Fruit fly (Drosophila melanogaster) whole organism, embryonic: ENCODE data around the gene CG17224.

Experiments used
- Abd-B ChIP-seq: fragments of 200-800 bp; sonication (Bioruptor generic); optimal IDR thresholded peaks from 2 replicates; lab custom pipeline; 2018; ENCODE audit warnings: missing biosample characterization, mild to moderate bottlenecking, missing genetic modification characterization, moderate library complexity
- B-H1 ChIP-seq: fragments of 200-800 bp; sonication (Bioruptor generic); IDR thresholded peaks from 3 replicates; pipeline ENCODE4 v1.3.6; 2022; ENCODE audit warnings: missing biosample characterization, missing genetic modification characterization
- CG10274 ChIP-seq: fragments of 200-800 bp; sonication (Bioruptor generic); optimal IDR thresholded peaks from 3 replicates; lab custom pipeline; 2017; ENCODE audit warnings: missing biosample characterization, mild to moderate bottlenecking, missing genetic modification characterization
- CG10979 ChIP-seq: fragments of 200-800 bp; sonication (Bioruptor generic); optimal IDR thresholded peaks from 2 replicates; lab custom pipeline; 2018; ENCODE audit warnings: missing biosample characterization, mild to moderate bottlenecking, missing genetic modification characterization, moderate library complexity
- CG1233 ChIP-seq: fragments of 200-800 bp; sonication (Bioruptor generic); optimal IDR thresholded peaks from 4 replicates; lab custom pipeline; 2018; ENCODE audit warnings: missing biosample characterization, mild to moderate bottlenecking, missing genetic modification characterization
- CG13775 ChIP-seq: fragments of 200-800 bp; sonication (Bioruptor generic); optimal IDR thresholded peaks from 3 replicates; lab custom pipeline; 2017; ENCODE audit warnings: missing biosample characterization, mild to moderate bottlenecking, missing genetic modification characterization
- CG1602 ChIP-seq: fragments of 200-800 bp; sonication (Bioruptor generic); optimal IDR thresholded peaks from 3 replicates; lab custom pipeline; 2016; ENCODE audit warnings: missing biosample characterization, missing genetic modification characterization
- CG17568 ChIP-seq: fragments of 200-800 bp; sonication (Bioruptor generic); optimal IDR thresholded peaks from 2 replicates; lab custom pipeline; 2018; ENCODE audit warnings: missing biosample characterization, mild to moderate bottlenecking, missing genetic modification characterization, moderate library complexity
- CG18011 ChIP-seq: fragments of 200-800 bp; sonication (Bioruptor generic); optimal IDR thresholded peaks from 2 replicates; lab custom pipeline; 2017; ENCODE audit warnings: missing biosample characterization, missing genetic modification characterization, mild to moderate bottlenecking, moderate library complexity, missing genotype
- CG1832 ChIP-seq: fragments of 200-800 bp; sonication (Bioruptor generic); optimal IDR thresholded peaks from 2 replicates; lab custom pipeline; 2017; ENCODE audit warnings: missing biosample characterization, mild to moderate bottlenecking, missing genetic modification characterization, inconsistent platforms
- CG2116 ChIP-seq: fragments of 200-800 bp; sonication (Bioruptor generic); optimal IDR thresholded peaks from 3 replicates; lab custom pipeline; 2018; ENCODE audit warnings: missing biosample characterization, mild to moderate bottlenecking, missing genetic modification characterization
- CG3065 ChIP-seq: fragments of 200-800 bp; sonication (Bioruptor generic); optimal IDR thresholded peaks from 2 replicates; lab custom pipeline; 2016; ENCODE audit warnings: missing biosample characterization, missing genetic modification characterization
- CG31441 ChIP-seq: fragments of 200-800 bp; sonication (Bioruptor generic); IDR thresholded peaks from 2 replicates; pipeline ENCODE4 v1.3.6; 2022; ENCODE audit warnings: missing biosample characterization, missing genetic modification characterization
- CG34376 ChIP-seq: fragments of 200-800 bp; sonication (Bioruptor generic); optimal IDR thresholded peaks from 2 replicates; lab custom pipeline; 2018; ENCODE audit warnings: missing biosample characterization, mild to moderate bottlenecking, missing genetic modification characterization
- CG43689 ChIP-seq: fragments of 200-800 bp; sonication (Bioruptor generic); IDR thresholded peaks from 2 replicates; pipeline ENCODE4 v1.3.6; 2022; ENCODE audit warnings: missing biosample characterization, missing genetic modification characterization
- CG4707 ChIP-seq: fragments of 200-800 bp; sonication (Bioruptor generic); optimal IDR thresholded peaks from 2 replicates; lab custom pipeline; 2018; ENCODE audit warnings: missing biosample characterization, mild to moderate bottlenecking, missing genetic modification characterization, moderate library complexity
- CG6765 ChIP-seq: fragments of 200-800 bp; sonication (Bioruptor generic); optimal IDR thresholded peaks from 3 replicates; lab custom pipeline; 2017; ENCODE audit warnings: missing biosample characterization, mild to moderate bottlenecking, missing genetic modification characterization
- CG7839 ChIP-seq: fragments of 200-800 bp; sonication (Bioruptor generic); optimal IDR thresholded peaks from 3 replicates; lab custom pipeline; 2018; ENCODE audit warnings: missing biosample characterization, mild to moderate bottlenecking, missing genetic modification characterization, moderate library complexity
- CG8089 ChIP-seq: fragments of 200-800 bp; sonication (Bioruptor generic); optimal IDR thresholded peaks from 3 replicates; lab custom pipeline; 2016; ENCODE audit warnings: missing biosample characterization, missing genetic modification characterization
- CG8290 ChIP-seq, 3 experiments: fragments of 200-800 bp; sonication (Bioruptor generic); optimal IDR thresholded peaks; 2 replicates each; lab custom pipeline; 2016 to 2019; ENCODE audit warnings: missing biosample characterization in 3 of 3, missing genetic modification characterization in 3 of 3, mild to moderate bottlenecking in 2 of 3, moderate library complexity in 1 of 3
- CG9215 ChIP-seq: fragments of 200-800 bp; sonication (Bioruptor generic); IDR thresholded peaks from 2 replicates; pipeline ENCODE4 v1.3.6; 2022; ENCODE audit warnings: missing biosample characterization, missing genetic modification characterization
- CG9876 ChIP-seq: fragments of 200-800 bp; sonication (Bioruptor generic); optimal IDR thresholded peaks from 2 replicates; lab custom pipeline; 2016; ENCODE audit warnings: missing biosample characterization, missing genetic modification characterization
- Chrac-16 ChIP-seq: fragments of 200-800 bp; sonication (Bioruptor generic); optimal IDR thresholded peaks from 3 replicates; lab custom pipeline; 2016; ENCODE audit warnings: missing biosample characterization, missing genetic modification characterization
- CoRest ChIP-seq: fragments of 200-800 bp; sonication (Bioruptor generic); optimal IDR thresholded peaks from 3 replicates; lab custom pipeline; 2018; ENCODE audit warnings: missing biosample characterization, mild to moderate bottlenecking, missing genetic modification characterization, moderate library complexity
- Dfd ChIP-seq, 2 experiments: fragments of >200 bp; optimal IDR thresholded peaks; 2 replicates each; lab custom pipeline; 2017; ENCODE audit warnings: missing biosample characterization in 2 of 2, missing genetic modification characterization in 2 of 2
- E2f2 ChIP-seq: fragments of 200-800 bp; sonication (Bioruptor generic); IDR thresholded peaks from 2 replicates; pipeline ENCODE4 v1.3.6; 2022; ENCODE audit warnings: missing biosample characterization, missing genetic modification characterization
- HLH54F ChIP-seq: fragments of 200-800 bp; sonication (Bioruptor generic); optimal IDR thresholded peaks from 3 replicates; lab custom pipeline; 2016; ENCODE audit warnings: missing biosample characterization, missing genetic modification characterization
- Hr51 ChIP-seq, 2 experiments: fragments of 200-800 bp; sonication (Bioruptor generic); optimal IDR thresholded peaks; 2 replicates in 1 of 2; 3 replicates in 1 of 2; lab custom pipeline; 2016 to 2018; ENCODE audit warnings: missing biosample characterization in 2 of 2, missing genetic modification characterization in 2 of 2, mild to moderate bottlenecking in 1 of 2, moderate library complexity in 1 of 2
- Mrtf ChIP-seq: fragments of 200-800 bp; sonication (Bioruptor generic); IDR thresholded peaks from 3 replicates; pipeline ENCODE4 v1.3.6; 2022; ENCODE audit warnings: missing biosample characterization, missing genetic modification characterization
- Nf-YC ChIP-seq: fragments of 200-800 bp; optimal IDR thresholded peaks from 3 replicates; lab custom pipeline; 2019; ENCODE audit warnings: missing biosample characterization, mild to moderate bottlenecking, missing genetic modification characterization, moderate library complexity
- Stat92E ChIP-seq, 3 experiments: fragments of >200 bp in 2 of 3; fragments of 200-800 bp in 1 of 3; sonication (Bioruptor generic) in 1 of 3; optimal IDR thresholded peaks; 2 replicates each; lab custom pipeline; 2017 to 2019; ENCODE audit warnings: missing biosample characterization in 3 of 3, missing genetic modification characterization in 3 of 3, mild to moderate bottlenecking in 1 of 3, moderate library complexity in 1 of 3
- Xbp1 ChIP-seq: fragments of 200-800 bp; sonication (Bioruptor generic); optimal IDR thresholded peaks from 3 replicates; lab custom pipeline; 2016; ENCODE audit warnings: missing biosample characterization, mild to moderate bottlenecking, missing genetic modification characterization
- aop ChIP-seq: fragments of 200-800 bp; sonication (Bioruptor generic); IDR thresholded peaks from 2 replicates; pipeline ENCODE4 v1.3.6; 2022; ENCODE audit warnings: missing biosample characterization, missing genetic modification characterization
- bab2 ChIP-seq: fragments of 200-800 bp; sonication (Bioruptor generic); optimal IDR thresholded peaks from 2 replicates; lab custom pipeline; 2016; ENCODE audit warnings: missing biosample characterization, missing genetic modification characterization
- dati ChIP-seq: fragments of 200-800 bp; sonication (Bioruptor generic); IDR thresholded peaks from 2 replicates; pipeline ENCODE4 v1.3.6; 2022; ENCODE audit warnings: missing biosample characterization, missing genetic modification characterization
- fd102C ChIP-seq: fragments of 200-800 bp; sonication (Bioruptor generic); optimal IDR thresholded peaks from 2 replicates; lab custom pipeline; 2018; ENCODE audit warnings: missing biosample characterization, mild to moderate bottlenecking, missing genetic modification characterization, moderate library complexity
- grn ChIP-seq: fragments of 200-800 bp; sonication (Bioruptor generic); optimal IDR thresholded peaks from 3 replicates; lab custom pipeline; 2017; ENCODE audit warnings: missing biosample characterization, missing genetic modification characterization
- h ChIP-seq: fragments of >200 bp; optimal IDR thresholded peaks from 2 replicates; lab custom pipeline; 2017
- hbn ChIP-seq: fragments of 200-800 bp; sonication (Bioruptor generic); IDR thresholded peaks from 2 replicates; pipeline ENCODE4 v1.3.6; 2022; ENCODE audit warnings: missing biosample characterization, missing genetic modification characterization; ENCODE audit not compliant: partially characterized antibody
- hth ChIP-seq: fragments of >200 bp; optimal IDR thresholded peaks from 2 replicates; lab custom pipeline; 2017; ENCODE audit warnings: inconsistent platforms
- jumu ChIP-seq: fragments of 200-800 bp; sonication (Bioruptor generic); optimal IDR thresholded peaks from 3 replicates; lab custom pipeline; 2016; ENCODE audit warnings: missing biosample characterization, missing genetic modification characterization
- lola ChIP-seq, 3 experiments: fragments of >200 bp in 2 of 3; fragments of 200-800 bp in 1 of 3; sonication (Bioruptor generic) in 1 of 3; optimal IDR thresholded peaks; 2 replicates each; lab custom pipeline; 2017 to 2019; ENCODE audit warnings: missing biosample characterization in 3 of 3, missing genetic modification characterization in 3 of 3, mild to moderate bottlenecking in 1 of 3, moderate library complexity in 1 of 3
- p53 ChIP-seq: fragments of 200-800 bp; sonication (Bioruptor generic); optimal IDR thresholded peaks from 2 replicates; lab custom pipeline; 2016; ENCODE audit warnings: missing biosample characterization, missing genetic modification characterization
- pita ChIP-seq: fragments of 200-800 bp; sonication (Bioruptor generic); optimal IDR thresholded peaks from 2 replicates; lab custom pipeline; 2017; ENCODE audit warnings: missing biosample characterization, mild to moderate bottlenecking, missing genetic modification characterization
- pum ChIP-seq: fragments of 200-800 bp; sonication (Bioruptor generic); optimal IDR thresholded peaks from 2 replicates; lab custom pipeline; 2016; ENCODE audit warnings: missing biosample characterization, missing genetic modification characterization
- sna ChIP-seq: fragments of 200-800 bp; sonication (Bioruptor generic); IDR thresholded peaks from 2 replicates; pipeline ENCODE4 v1.3.6; 2022; ENCODE audit warnings: missing biosample characterization, missing genetic modification characterization; ENCODE audit not compliant: partially characterized antibody
- sr ChIP-seq: fragments of 200-800 bp; sonication (Bioruptor generic); IDR thresholded peaks from 3 replicates; pipeline ENCODE4 v1.3.6; 2022; ENCODE audit warnings: missing biosample characterization, missing genetic modification characterization
- ssp ChIP-seq: fragments of 200-800 bp; sonication (Bioruptor generic); IDR thresholded peaks from 2 replicates; pipeline ENCODE4 v1.3.6; 2022; ENCODE audit warnings: missing biosample characterization, missing genetic modification characterization
- twi ChIP-seq: fragments of 200-800 bp; optimal IDR thresholded peaks from 2 replicates; lab custom pipeline; 2019; ENCODE audit warnings: missing biosample characterization, mild to moderate bottlenecking, missing genetic modification characterization, moderate library complexity
- z ChIP-seq: fragments of 200-800 bp; sonication (Bioruptor generic); IDR thresholded peaks from 3 replicates; pipeline ENCODE4 v1.3.6; 2022; ENCODE audit warnings: missing biosample characterization, missing genetic modification characterization
- zfh1 ChIP-seq: fragments of 200-800 bp; sonication (Bioruptor generic); IDR thresholded peaks from 3 replicates; pipeline ENCODE4 v1.3.6; 2022; ENCODE audit warnings: missing biosample characterization, missing genetic modification characterization
- zfh2 ChIP-seq: fragments of 200-800 bp; sonication (Bioruptor generic); optimal IDR thresholded peaks from 2 replicates; lab custom pipeline; 2016; ENCODE audit warnings: missing biosample characterization, missing genetic modification characterization

Gene CG17224

dm6 chr2L:3056448-3056790 lies 38.3 kb upstream of the CG17224 start, which contains the start of gene FASN1 (continued):
- no peak for TF ChIP-seq Stat92E (GFP tag; optimal IDR thresholded peaks at IDR 0.05; lab: Kevin White, UChicago)
- no peak for TF ChIP-seq hbn
- TF ChIP-seq twi: no peak
- TF ChIP-seq p53 (GFP tag; lab: Kevin White, UChicago): no peak
- TF ChIP-seq ssp (GFP tag; lab: Robert Waterston, UW): no peak
- peak; percentile 34; the same call in 1 of the 3 replicates for TF ChIP-seq zfh1 (GFP tag; lab: Robert Waterston, UW)
- no peak for TF ChIP-seq grn (GFP tag; lab: Kevin White, UChicago)
- TF ChIP-seq CG17568: no peak
- no peak for TF ChIP-seq hth (lab: Kevin White, UChicago)
- TF ChIP-seq CG31441 (GFP tag; lab: Robert Waterston, UW): peak; percentile 5; the same call in 1 of the 2 replicates
- no peak for TF ChIP-seq CG43689 (GFP tag; lab: Robert Waterston, UW)
- TF ChIP-seq fd102C (GFP tag; lab: Kevin White, UChicago): no peak
- no peak for TF ChIP-seq HLH54F
- TF ChIP-seq CG13775 (GFP tag; lab: Kevin White, UChicago): no peak
- no peak for TF ChIP-seq lola (GFP tag; optimal IDR thresholded peaks at IDR 0.05; lab: Kevin White, UChicago)
- no peak for TF ChIP-seq dati (GFP tag; lab: Robert Waterston, UW)
- no peak for TF ChIP-seq bab2 (GFP tag; lab: Kevin White, UChicago)
- TF ChIP-seq CG10274 (GFP tag; lab: Kevin White, UChicago): no peak
- TF ChIP-seq CG9215: no peak
- no peak for TF ChIP-seq jumu (GFP tag; lab: Kevin White, UChicago)
- TF ChIP-seq CG3065: no peak
- no peak for TF ChIP-seq sna (GFP tag; lab: Robert Waterston, UW)
- no peak for TF ChIP-seq CG1233
- no peak for TF ChIP-seq CG1832 (GFP tag; lab: Kevin White, UChicago)
- TF ChIP-seq Chrac-16: no peak
- TF ChIP-seq CG8290 (GFP tag; optimal IDR thresholded peaks at IDR 0.05; lab: Kevin White, UChicago): no peak
- TF ChIP-seq CG8290 (tag; optimal IDR thresholded peaks at IDR 0.05; lab: Kevin White, UChicago): peak in 1 of 2 experiments; percentile 68
- TF ChIP-seq Mrtf: no peak
- TF ChIP-seq CG4707: no peak
- TF ChIP-seq CG10979 (tag; lab: Kevin White, UChicago): no peak
- no peak for TF ChIP-seq CG34376 (GFP tag; lab: Kevin White, UChicago)
- no peak for TF ChIP-seq Dfd (GFP tag; optimal IDR thresholded peaks at IDR 0.05; lab: Kevin White, UChicago)
- TF ChIP-seq pum (GFP tag; lab: Kevin White, UChicago): no peak
- no peak for TF ChIP-seq CG2116 (GFP tag; lab: Kevin White, UChicago)
- TF ChIP-seq zfh2 (GFP tag; lab: Kevin White, UChicago): no peak
- no peak for TF ChIP-seq CG8089 (GFP tag; lab: Kevin White, UChicago)
- TF ChIP-seq sr (GFP tag; lab: Robert Waterston, UW): peak; percentile 38; the same call in 1 of the 3 replicates
- TF ChIP-seq aop (GFP tag; lab: Robert Waterston, UW): 0 out of 2 replicates have a peak, but pooled peaks have one; percentile 3
- no peak for TF ChIP-seq z (GFP tag; lab: Robert Waterston, UW)
- no peak for TF ChIP-seq CG7839 (tag; lab: Kevin White, UChicago)
- TF ChIP-seq CG1602 (GFP tag; lab: Kevin White, UChicago): no peak
- TF ChIP-seq B-H1: no peak
- no peak for TF ChIP-seq CG6765
- no peak for TF ChIP-seq Nf-YC (tag; lab: Kevin White, UChicago)
- TF ChIP-seq pita (GFP tag; lab: Kevin White, UChicago): no peak
- TF ChIP-seq CoRest: no peak
- no peak for TF ChIP-seq Xbp1 (GFP tag; lab: Kevin White, UChicago)
- TF ChIP-seq h (lab: Kevin White, UChicago): no peak
- no peak for TF ChIP-seq CG18011 (GFP tag; lab: Kevin White, UChicago)
- TF ChIP-seq Hr51 (GFP tag; optimal IDR thresholded peaks at IDR 0.05; lab: Kevin White, UChicago): no peak
- TF ChIP-seq CG9876 (GFP tag; lab: Kevin White, UChicago): no peak
- TF ChIP-seq Abd-B (GFP tag; lab: Kevin White, UChicago): no peak
- TF ChIP-seq E2f2: no peak; the same call in 1 of the 2 replicates
